Fruit fly (Drosophila melanogaster) whole organism, embryonic: ENCODE results near the gene CG13949.

Source experiments
- Antp ChIP-seq: fragments of 200-800 bp; sonication (Bioruptor generic); optimal IDR thresholded peaks from 3 replicates; lab custom pipeline; 2016; ENCODE audit warnings: missing biosample characterization, missing genetic modification characterization
- Atf3 ChIP-seq: fragments of 200-800 bp; sonication (Bioruptor generic); optimal IDR thresholded peaks from 3 replicates; lab custom pipeline; 2016; ENCODE audit warnings: missing biosample characterization, missing genetic modification characterization
- CG10274 ChIP-seq: fragments of 200-800 bp; sonication (Bioruptor generic); optimal IDR thresholded peaks from 3 replicates; lab custom pipeline; 2017; ENCODE audit warnings: missing biosample characterization, mild to moderate bottlenecking, missing genetic modification characterization
- CG12104 ChIP-seq: fragments of 200-800 bp; sonication (Bioruptor generic); optimal IDR thresholded peaks from 3 replicates; lab custom pipeline; 2016; ENCODE audit warnings: missing biosample characterization, missing genetic modification characterization
- CG12769 ChIP-seq: fragments of 200-800 bp; sonication (Bioruptor generic); optimal IDR thresholded peaks from 2 replicates; lab custom pipeline; 2019; ENCODE audit warnings: missing biosample characterization, mild to moderate bottlenecking, missing genetic modification characterization, moderate library complexity
- CG15269 ChIP-seq: fragments of 200-800 bp; sonication (Bioruptor generic); optimal IDR thresholded peaks from 2 replicates; lab custom pipeline; 2018; ENCODE audit warnings: missing biosample characterization, mild to moderate bottlenecking, missing genetic modification characterization, moderate library complexity
- CG1603 ChIP-seq: fragments of 200-800 bp; sonication (Bioruptor generic); optimal IDR thresholded peaks from 2 replicates; lab custom pipeline; 2019; ENCODE audit warnings: missing biosample characterization, mild to moderate bottlenecking, missing genetic modification characterization, moderate library complexity
- CG30431 ChIP-seq: fragments of 200-800 bp; sonication (Bioruptor generic); optimal IDR thresholded peaks from 2 replicates; lab custom pipeline; 2017; ENCODE audit warnings: missing biosample characterization, missing genetic modification characterization
- CG31388 ChIP-seq: fragments of 200-800 bp; sonication (Bioruptor generic); optimal IDR thresholded peaks from 2 replicates; lab custom pipeline; 2016; ENCODE audit warnings: missing biosample characterization, missing genetic modification characterization
- CG3163 ChIP-seq: fragments of 200-800 bp; sonication (Bioruptor generic); optimal IDR thresholded peaks from 3 replicates; lab custom pipeline; 2016; ENCODE audit warnings: missing biosample characterization, missing genetic modification characterization
- CG3407 ChIP-seq: fragments of 200-800 bp; sonication (Bioruptor generic); optimal IDR thresholded peaks from 2 replicates; lab custom pipeline; 2018; ENCODE audit warnings: missing biosample characterization, mild to moderate bottlenecking, missing genetic modification characterization
- CG34376 ChIP-seq: fragments of 200-800 bp; sonication (Bioruptor generic); optimal IDR thresholded peaks from 2 replicates; lab custom pipeline; 2018; ENCODE audit warnings: missing biosample characterization, mild to moderate bottlenecking, missing genetic modification characterization
- CG3847 ChIP-seq: fragments of 200-800 bp; sonication (Bioruptor generic); IDR thresholded peaks from 2 replicates; pipeline ENCODE4 v1.3.6; 2022; ENCODE audit warnings: missing biosample characterization, missing genetic modification characterization
- CG42726 ChIP-seq: fragments of 200-800 bp; sonication (Bioruptor generic); IDR thresholded peaks from 2 replicates; pipeline ENCODE4 v1.3.6; 2022; ENCODE audit warnings: missing biosample characterization, missing genetic modification characterization; ENCODE audit not compliant: partially characterized antibody
- CG4424 ChIP-seq: fragments of 200-800 bp; sonication (Bioruptor generic); optimal IDR thresholded peaks from 3 replicates; lab custom pipeline; 2016; ENCODE audit warnings: missing biosample characterization, missing genetic modification characterization
- CG6272 ChIP-seq: fragments of 200-800 bp; sonication (Bioruptor generic); IDR thresholded peaks from 2 replicates; pipeline ENCODE4 v1.3.6; 2022; ENCODE audit warnings: missing biosample characterization, missing genetic modification characterization
- CG7271 ChIP-seq: fragments of 200-800 bp; sonication (Bioruptor generic); optimal IDR thresholded peaks from 2 replicates; lab custom pipeline; 2018; ENCODE audit warnings: missing biosample characterization, mild to moderate bottlenecking, missing genetic modification characterization, moderate library complexity
- CG7556 ChIP-seq: fragments of 200-800 bp; sonication (Bioruptor generic); optimal IDR thresholded peaks from 2 replicates; lab custom pipeline; 2017; ENCODE audit warnings: missing biosample characterization, mild to moderate bottlenecking, missing genetic modification characterization
- CG7745 ChIP-seq: fragments of 200-800 bp; sonication (Bioruptor generic); optimal IDR thresholded peaks from 2 replicates; lab custom pipeline; 2018; ENCODE audit warnings: missing biosample characterization, mild to moderate bottlenecking, missing genetic modification characterization, moderate library complexity
- CG8281 ChIP-seq: fragments of 200-800 bp; sonication (Bioruptor generic); optimal IDR thresholded peaks from 2 replicates; lab custom pipeline; 2018; ENCODE audit warnings: missing biosample characterization, mild to moderate bottlenecking, missing genetic modification characterization, moderate library complexity
- CG9727 ChIP-seq: fragments of 200-800 bp; sonication (Bioruptor generic); optimal IDR thresholded peaks from 3 replicates; lab custom pipeline; 2017; ENCODE audit warnings: missing biosample characterization, mild to moderate bottlenecking, missing genetic modification characterization
- CG9932 ChIP-seq: fragments of 200-800 bp; sonication (Bioruptor generic); IDR thresholded peaks from 2 replicates; pipeline ENCODE4 v1.3.6; 2022; ENCODE audit warnings: missing biosample characterization, missing genetic modification characterization
- Drgx ChIP-seq: fragments of 200-800 bp; sonication (Bioruptor generic); IDR thresholded peaks from 2 replicates; pipeline ENCODE4 v1.3.6; 2022; ENCODE audit warnings: missing biosample characterization, missing genetic modification characterization
- Eip74EF ChIP-seq, 2 experiments: fragments of 200-800 bp in 1 of 2; fragments of >200 bp in 1 of 2; sonication (Bioruptor generic) in 1 of 2; optimal IDR thresholded peaks; 2 replicates each; lab custom pipeline; 2017 to 2019; ENCODE audit warnings: missing biosample characterization in 2 of 2, missing genetic modification characterization in 2 of 2, mild to moderate bottlenecking in 1 of 2, moderate library complexity in 1 of 2
- Fer2 ChIP-seq: fragments of 200-800 bp; sonication (Bioruptor generic); optimal IDR thresholded peaks from 2 replicates; lab custom pipeline; 2018; ENCODE audit warnings: missing biosample characterization, mild to moderate bottlenecking, missing genetic modification characterization, moderate library complexity
- Hmr ChIP-seq: fragments of 200-800 bp; sonication (Bioruptor generic); optimal IDR thresholded peaks from 3 replicates; lab custom pipeline; 2017; ENCODE audit warnings: mild to moderate bottlenecking, missing biosample characterization, missing genetic modification reagents, missing genetic modification characterization
- Lim3 ChIP-seq: fragments of 200-800 bp; sonication (Bioruptor generic); IDR thresholded peaks from 2 replicates; pipeline ENCODE4 v1.3.6; 2022; ENCODE audit warnings: missing biosample characterization, missing genetic modification characterization
- Mrtf ChIP-seq: fragments of 200-800 bp; sonication (Bioruptor generic); IDR thresholded peaks from 3 replicates; pipeline ENCODE4 v1.3.6; 2022; ENCODE audit warnings: missing biosample characterization, missing genetic modification characterization
- Nf-YC ChIP-seq: fragments of 200-800 bp; optimal IDR thresholded peaks from 3 replicates; lab custom pipeline; 2019; ENCODE audit warnings: missing biosample characterization, mild to moderate bottlenecking, missing genetic modification characterization, moderate library complexity
- Opbp ChIP-seq: fragments of 200-800 bp; sonication (Bioruptor generic); IDR thresholded peaks from 3 replicates; pipeline ENCODE4 v1.3.6; 2022; ENCODE audit warnings: missing biosample characterization, missing genetic modification characterization; ENCODE audit not compliant: partially characterized antibody
- Rx ChIP-seq: fragments of 200-800 bp; sonication (Bioruptor generic); IDR thresholded peaks from 2 replicates; pipeline ENCODE4 v1.3.6; 2022; ENCODE audit warnings: missing biosample characterization, missing genetic modification characterization
- az2 ChIP-seq: fragments of 200-800 bp; sonication (Bioruptor generic); optimal IDR thresholded peaks from 3 replicates; lab custom pipeline; 2016; ENCODE audit warnings: missing biosample characterization, missing genetic modification characterization
- caup ChIP-seq: fragments of 200-800 bp; sonication (Bioruptor generic); optimal IDR thresholded peaks from 3 replicates; lab custom pipeline; 2017; ENCODE audit warnings: missing biosample characterization, mild to moderate bottlenecking, missing genetic modification characterization, moderate library complexity; ENCODE audit not compliant: severe bottlenecking
- danr ChIP-seq: fragments of 200-800 bp; sonication (Bioruptor generic); IDR thresholded peaks from 2 replicates; pipeline ENCODE4 v1.3.6; 2022; ENCODE audit warnings: missing biosample characterization, missing genetic modification characterization
- dati ChIP-seq: fragments of 200-800 bp; sonication (Bioruptor generic); IDR thresholded peaks from 2 replicates; pipeline ENCODE4 v1.3.6; 2022; ENCODE audit warnings: missing biosample characterization, missing genetic modification characterization
- dimm ChIP-seq: fragments of 200-800 bp; sonication (Bioruptor generic); IDR thresholded peaks from 2 replicates; pipeline ENCODE4 v1.3.6; 2022; ENCODE audit warnings: missing biosample characterization, missing genetic modification characterization
- gce ChIP-seq: fragments of 200-800 bp; sonication (Bioruptor generic); IDR thresholded peaks from 3 replicates; pipeline ENCODE4 v1.3.6; 2022; ENCODE audit warnings: missing biosample characterization, missing genetic modification characterization
- kay ChIP-seq: fragments of 200-800 bp; sonication (Bioruptor generic); optimal IDR thresholded peaks from 2 replicates; lab custom pipeline; 2016; ENCODE audit warnings: missing biosample characterization, missing genetic modification characterization
- lab ChIP-seq: fragments of 200-800 bp; sonication (Bioruptor generic); optimal IDR thresholded peaks from 3 replicates; lab custom pipeline; 2017; ENCODE audit warnings: missing biosample characterization, missing genetic modification characterization, mild to moderate bottlenecking, moderate library complexity, missing genetic modification reagents
- luna ChIP-seq: fragments of 200-800 bp; sonication (Bioruptor generic); optimal IDR thresholded peaks from 2 replicates; lab custom pipeline; 2016; ENCODE audit warnings: missing biosample characterization, missing genetic modification characterization
- nerfin-2 ChIP-seq: fragments of 200-800 bp; sonication (Bioruptor generic); IDR thresholded peaks from 2 replicates; pipeline ENCODE4 v1.3.6; 2022; ENCODE audit warnings: missing biosample characterization, missing genetic modification characterization; ENCODE audit not compliant: partially characterized antibody
- org-1 ChIP-seq: fragments of 200-800 bp; sonication (Bioruptor generic); optimal IDR thresholded peaks from 2 replicates; lab custom pipeline; 2017; ENCODE audit warnings: missing biosample characterization, missing genetic modification characterization
- pb ChIP-seq: fragments of 200-800 bp; sonication (Bioruptor generic); optimal IDR thresholded peaks from 3 replicates; lab custom pipeline; 2016; ENCODE audit warnings: missing biosample characterization, missing genetic modification characterization
- psq ChIP-seq: fragments of 200-800 bp; sonication (Bioruptor generic); optimal IDR thresholded peaks from 2 replicates; lab custom pipeline; 2017; ENCODE audit warnings: missing biosample characterization, missing genetic modification characterization
- row ChIP-seq: fragments of 200-800 bp; sonication (Bioruptor generic); IDR thresholded peaks from 3 replicates; pipeline ENCODE4 v1.3.6; 2022; ENCODE audit warnings: missing biosample characterization, missing genetic modification characterization
- sd ChIP-seq: fragments of 200-800 bp; sonication (Bioruptor generic); optimal IDR thresholded peaks from 3 replicates; lab custom pipeline; 2018; ENCODE audit warnings: missing biosample characterization, mild to moderate bottlenecking, missing genetic modification characterization, moderate library complexity
- sima ChIP-seq: fragments of 200-800 bp; sonication (Bioruptor generic); optimal IDR thresholded peaks from 2 replicates; lab custom pipeline; 2016; ENCODE audit warnings: missing biosample characterization, missing genetic modification characterization
- sisA ChIP-seq: fragments of 200-800 bp; sonication (Bioruptor generic); IDR thresholded peaks from 2 replicates; pipeline ENCODE4 v1.3.6; 2022; ENCODE audit warnings: missing biosample characterization, missing genetic modification characterization
- slp2 ChIP-seq: fragments of 200-800 bp; sonication (Bioruptor generic); optimal IDR thresholded peaks from 2 replicates; lab custom pipeline; 2016; ENCODE audit warnings: missing biosample characterization, missing genetic modification characterization
- stwl ChIP-seq: fragments of 200-800 bp; sonication (Bioruptor generic); optimal IDR thresholded peaks from 3 replicates; lab custom pipeline; 2018; ENCODE audit warnings: missing biosample characterization, mild to moderate bottlenecking, missing genetic modification characterization, moderate library complexity
- zf30C ChIP-seq: fragments of 200-800 bp; sonication (Bioruptor generic); optimal IDR thresholded peaks from 3 replicates; lab custom pipeline; 2018; ENCODE audit warnings: missing biosample characterization, mild to moderate bottlenecking, missing genetic modification characterization

Gene CG13949

DNA sequence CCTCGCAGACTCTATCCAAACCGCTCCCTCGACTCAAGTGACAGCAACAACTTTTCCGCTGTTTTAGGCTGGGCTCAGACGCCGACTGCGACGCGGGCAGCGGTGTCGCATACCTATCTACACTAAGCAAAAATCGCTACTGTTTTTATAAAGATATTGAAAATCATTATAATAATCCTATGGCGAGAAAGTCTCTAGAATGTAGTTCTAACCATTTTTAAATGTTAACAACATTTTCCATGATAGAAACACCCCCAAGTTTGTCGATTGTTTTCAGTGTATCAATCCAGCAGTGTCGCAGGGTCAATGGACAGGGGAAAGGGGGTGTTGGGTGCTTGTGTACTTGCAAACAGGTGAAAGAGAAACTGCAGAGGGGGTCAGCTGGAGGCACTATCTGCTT lies 10.7 kb downstream of the CG13949 start (continued):
- TF ChIP-seq Eip74EF (GFP tag; optimal IDR thresholded peaks at IDR 0.05; lab: Kevin White, UChicago), result peak in 1 of 2 experiments; percentile 94
- TF ChIP-seq CG31388 (GFP tag; lab: Kevin White, UChicago), result peak; percentile 87
- peak; percentile 96 for TF ChIP-seq Rx
- TF ChIP-seq danr (GFP tag; lab: Robert Waterston, UW), result peak; percentile 93
- TF ChIP-seq CG7745 (tag; lab: Kevin White, UChicago), result peak; percentile 64
- TF ChIP-seq CG3847 (GFP tag; lab: Robert Waterston, UW), result peak; percentile 95
- peak; percentile 83 for TF ChIP-seq luna (GFP tag; lab: Kevin White, UChicago)
- peak; percentile 88 for TF ChIP-seq CG10274 (GFP tag; lab: Kevin White, UChicago)
- peak; percentile 96 for TF ChIP-seq Hmr (GFP tag; lab: Kevin White, UChicago)
- peak; percentile 97 for TF ChIP-seq CG4424
- TF ChIP-seq dimm (GFP tag; lab: Robert Waterston, UW), result peak; percentile 87
- TF ChIP-seq Nf-YC (tag; lab: Kevin White, UChicago), result peak; percentile 79
- TF ChIP-seq Atf3 (GFP tag; lab: Kevin White, UChicago), result peak; percentile 87
- peak; percentile 90 for TF ChIP-seq Lim3 (GFP tag; lab: Robert Waterston, UW)
- peak; percentile 70 for TF ChIP-seq CG3163
- peak; percentile 97 for TF ChIP-seq CG1603
- no peak for TF ChIP-seq Opbp
- TF ChIP-seq CG30431 (GFP tag; lab: Kevin White, UChicago), result peak; percentile 94
- peak; percentile 92 for TF ChIP-seq slp2 (GFP tag; lab: Kevin White, UChicago)
- TF ChIP-seq CG12769 (tag; lab: Kevin White, UChicago), result peak; percentile 98
- peak; percentile 95 for TF ChIP-seq Mrtf
- TF ChIP-seq org-1 (GFP tag; lab: Kevin White, UChicago), result peak; percentile 94
- peak; percentile 96 for TF ChIP-seq CG15269 (tag; lab: Kevin White, UChicago)
- peak; percentile 95 for TF ChIP-seq CG12104 (GFP tag; lab: Kevin White, UChicago)
- TF ChIP-seq sd (tag; lab: Kevin White, UChicago), result peak; percentile 100
- peak; percentile 94 for TF ChIP-seq dati (GFP tag; lab: Robert Waterston, UW)
- TF ChIP-seq CG8281 (tag; lab: Kevin White, UChicago), result peak; percentile 92
- peak; percentile 95 for TF ChIP-seq CG3407 (GFP tag; lab: Kevin White, UChicago)
- peak; percentile 93 for TF ChIP-seq Antp (GFP tag; lab: Kevin White, UChicago)
- TF ChIP-seq nerfin-2 (GFP tag; lab: Robert Waterston, UW), result no peak
- TF ChIP-seq psq (GFP tag; lab: Kevin White, UChicago), result peak; percentile 92
- TF ChIP-seq CG9727 (GFP tag; lab: Kevin White, UChicago), result peak; percentile 97
- TF ChIP-seq lab (GFP tag; lab: Kevin White, UChicago), result peak; percentile 98
- TF ChIP-seq sisA (GFP tag; lab: Robert Waterston, UW), result peak; percentile 96
- peak; percentile 95 for TF ChIP-seq CG9932
- peak; percentile 96 for TF ChIP-seq CG7556 (GFP tag; lab: Kevin White, UChicago)
- peak; percentile 83 for TF ChIP-seq zf30C (GFP tag; lab: Kevin White, UChicago)
- TF ChIP-seq Fer2 (tag; lab: Kevin White, UChicago), result peak; percentile 88
- TF ChIP-seq kay (GFP tag; lab: Kevin White, UChicago), result peak; percentile 88
- peak; percentile 96 for TF ChIP-seq az2 (GFP tag; lab: Kevin White, UChicago)
- peak; percentile 43 for TF ChIP-seq stwl (tag; lab: Kevin White, UChicago)
- TF ChIP-seq sima (GFP tag; lab: Kevin White, UChicago), result peak; percentile 88
- peak; percentile 84 for TF ChIP-seq CG34376 (GFP tag; lab: Kevin White, UChicago)
- TF ChIP-seq caup (GFP tag; lab: Kevin White, UChicago), result peak; percentile 95
- TF ChIP-seq CG6272 (GFP tag; lab: Robert Waterston, UW), result peak; percentile 92
- TF ChIP-seq CG42726 (GFP tag; lab: Robert Waterston, UW), result no peak
- peak; percentile 89 for TF ChIP-seq pb (GFP tag; lab: Kevin White, UChicago)
- TF ChIP-seq CG7271 (tag; lab: Kevin White, UChicago), result peak; percentile 90
- TF ChIP-seq gce (GFP tag; lab: Robert Waterston, UW), result peak; percentile 97
- peak; percentile 95 for TF ChIP-seq row (GFP tag; lab: Robert Waterston, UW)
- peak; percentile 98 for TF ChIP-seq Drgx
